Fruit fly (Drosophila melanogaster): ENCODE data around the gene Rpn7.

Rpn7 gene

dm6 chr3R:22447195-22447873 is 14.5 kb downstream of the Rpn7 start, which contains the start of gene CG34288 (continued):
- TF ChIP-seq CG1602 (GFP tag; optimal IDR thresholded peaks at IDR 0.05) (no peak), Camta (GFP tag; optimal IDR thresholded peaks at IDR 0.05) (no peak), NfI (GFP tag; optimal IDR thresholded peaks at IDR 0.05) (no peak), abd-A (tag; optimal IDR thresholded peaks at IDR 0.05) (no peak), crp (GFP tag; optimal IDR thresholded peaks at IDR 0.05) (no peak), Gug (GFP tag; IDR thresholded peaks at IDR 0.05) (no peak; the same call in 2 of the 4 replicates), CG9817 (tag; optimal IDR thresholded peaks at IDR 0.05) (no peak), Mad (GFP tag; optimal IDR thresholded peaks at IDR 0.05) (no peak), CG6689 (GFP tag; IDR thresholded peaks at IDR 0.05) (no peak), CG10543 (GFP tag; optimal IDR thresholded peaks at IDR 0.05) (peak; percentile 37), lov (optimal IDR thresholded peaks at IDR 0.05) (no peak), lov (GFP tag; IDR thresholded peaks at IDR 0.05) (no peak), nau (GFP tag; optimal IDR thresholded peaks at IDR 0.05) (no peak), en (GFP tag; optimal IDR thresholded peaks at IDR 0.05) (no peak), repo (GFP tag; optimal IDR thresholded peaks at IDR 0.05) (no peak), Hr78 (GFP tag; optimal IDR thresholded peaks at IDR 0.05) (no peak), CG9797 (GFP tag; optimal IDR thresholded peaks at IDR 0.05) (no peak), sim (GFP tag; IDR thresholded peaks at IDR 0.05) (no peak), CG14965 (GFP tag; optimal IDR thresholded peaks at IDR 0.05; ENCODE audit: borderline replicate concordance) (no peak), CG12942 (GFP tag; optimal IDR thresholded peaks at IDR 0.05) (no peak), Atf3 (GFP tag; optimal IDR thresholded peaks at IDR 0.05) (peak; percentile 17), CG4360 (GFP tag; IDR thresholded peaks at IDR 0.05) (no peak), CG3163 (GFP tag; optimal IDR thresholded peaks at IDR 0.05) (peak; percentile 26), BEAF-32 (GFP tag; optimal IDR thresholded peaks at IDR 0.05) (no peak), Elba2 (GFP tag; optimal IDR thresholded peaks at IDR 0.05) (no peak), CG15601 (tag; optimal IDR thresholded peaks at IDR 0.05) (no peak), bigmax (GFP tag; optimal IDR thresholded peaks at IDR 0.05) (no peak), Atf-2 (GFP tag; optimal IDR thresholded peaks at IDR 0.05) (no peak), ap (GFP tag; IDR thresholded peaks at IDR 0.05) (0 out of 2 replicates have a peak, but pooled peaks have one; percentile 7), Xbp1 (GFP tag; optimal IDR thresholded peaks at IDR 0.05) (no peak), CG12071 (GFP tag; optimal IDR thresholded peaks at IDR 0.05) (peak; percentile 28), CG13123 (GFP tag; optimal IDR thresholded peaks at IDR 0.05) (no peak), CG1603 (tag; optimal IDR thresholded peaks at IDR 0.05) (peak; percentile 53), Dll (GFP tag; IDR thresholded peaks at IDR 0.05; ENCODE audit: partially characterized antibody) (peak; percentile 59; the same call in 2 of the 4 replicates), CG2712 (tag; optimal IDR thresholded peaks at IDR 0.05) (no peak), E2f1 (GFP tag; IDR thresholded peaks at IDR 0.05) (peak; percentile 66), dpn (GFP tag; optimal IDR thresholded peaks at IDR 0.05) (peak in 1 of 2 experiments; percentile 21), CG7839 (tag; optimal IDR thresholded peaks at IDR 0.05) (peak; percentile 11), phol (tag; optimal IDR thresholded peaks at IDR 0.05) (no peak), CG13424 (tag; optimal IDR thresholded peaks at IDR 0.05) (no peak), CG31224 (GFP tag; IDR thresholded peaks at IDR 0.05) (no peak), CG2678 (tag; optimal IDR thresholded peaks at IDR 0.05) (peak; percentile 58), CG31388 (GFP tag; optimal IDR thresholded peaks at IDR 0.05) (no peak), Doc2 (GFP tag; IDR thresholded peaks at IDR 0.05) (no peak), Asciz (GFP tag; optimal IDR thresholded peaks at IDR 0.05) (no peak), crc (GFP tag; optimal IDR thresholded peaks at IDR 0.05) (no peak), CG8478 (optimal IDR thresholded peaks at IDR 0.05) (no peak), hkb (optimal IDR thresholded peaks at IDR 0.05) (no peak), hkb (GFP tag; IDR thresholded peaks at IDR 0.05) (no peak), Deaf1 (tag; optimal IDR thresholded peaks at IDR 0.05) (no peak)
